Worm (Caenorhabditis elegans): ENCODE results near the gene pgl-2.

pgl-2 gene

DNA sequence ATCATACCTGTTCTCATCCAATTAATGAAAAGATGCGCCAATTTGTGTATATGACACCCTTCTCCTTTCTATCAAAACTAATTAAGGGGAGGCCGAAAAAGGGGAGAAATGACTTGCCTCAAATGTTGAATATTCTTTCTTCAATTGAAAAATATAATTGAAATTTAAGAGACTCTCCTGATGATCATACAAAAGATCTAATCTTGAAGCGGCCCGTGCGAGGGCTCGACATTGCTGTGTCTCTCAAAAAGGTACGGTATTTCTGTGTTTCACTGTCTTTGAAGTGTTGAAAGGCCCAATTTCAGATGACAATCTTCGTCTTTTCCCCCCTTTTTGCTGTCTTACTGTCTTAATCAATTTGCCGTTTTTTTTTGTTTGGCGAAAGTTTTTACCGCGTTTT, 54.2 kb downstream of the pgl-2 start:
- TF ChIP-seq T22C8.4 (GFP tag; IDR thresholded peaks at IDR 0.05), result no peak
- TF ChIP-seq flt-1 (GFP tag; IDR thresholded peaks at IDR 0.05), result no peak
- no peak for TF ChIP-seq ztf-23 (GFP tag; IDR thresholded peaks at IDR 0.05)
- TF ChIP-seq ref-1 (GFP tag; conservative IDR thresholded peaks at IDR 0.05), result no peak
- TF ChIP-seq klf-2 (GFP tag; conservative IDR thresholded peaks at IDR 0.05), result no peak
- no peak for TF ChIP-seq med-1 (GFP tag; optimal IDR thresholded peaks at IDR 0.05; ENCODE audit: insufficient read depth)
- TF ChIP-seq cog-1 (tag; optimal IDR thresholded peaks at IDR 0.05), result no peak
- TF ChIP-seq ztf-29 (GFP tag; IDR thresholded peaks at IDR 0.05), result no peak
